Fruit fly (Drosophila melanogaster) whole organism, embryonic: ENCODE measurements around the gene wapl.

Experiments
- B-H1 ChIP-seq: fragments of 200-800 bp; sonication (Bioruptor generic); IDR thresholded peaks from 3 replicates; pipeline ENCODE4 v1.3.6; 2022; ENCODE audit warnings: missing biosample characterization, missing genetic modification characterization
- CG10543 ChIP-seq: fragments of 200-800 bp; sonication (Bioruptor generic); optimal IDR thresholded peaks from 3 replicates; lab custom pipeline; 2017; ENCODE audit warnings: missing biosample characterization, mild to moderate bottlenecking, missing genetic modification characterization, moderate library complexity
- CG12104 ChIP-seq: fragments of 200-800 bp; sonication (Bioruptor generic); optimal IDR thresholded peaks from 3 replicates; lab custom pipeline; 2016; ENCODE audit warnings: missing biosample characterization, missing genetic modification characterization
- CG12391 ChIP-seq: fragments of 200-800 bp; sonication (Bioruptor generic); optimal IDR thresholded peaks from 3 replicates; lab custom pipeline; 2018; ENCODE audit warnings: missing biosample characterization, mild to moderate bottlenecking, missing genetic modification characterization, moderate library complexity
- CG13424 ChIP-seq: fragments of 200-800 bp; sonication (Bioruptor generic); optimal IDR thresholded peaks from 2 replicates; lab custom pipeline; 2019; ENCODE audit warnings: missing biosample characterization, mild to moderate bottlenecking, missing genetic modification characterization, moderate library complexity
- CG14050 ChIP-seq: fragments of 200-800 bp; sonication (Bioruptor generic); IDR thresholded peaks from 3 replicates; pipeline ENCODE4 v1.3.6; 2022; ENCODE audit warnings: missing biosample characterization, missing genetic modification characterization
- CG14710 ChIP-seq: fragments of 200-800 bp; sonication (Bioruptor generic); optimal IDR thresholded peaks from 3 replicates; lab custom pipeline; 2019; ENCODE audit warnings: missing biosample characterization, mild to moderate bottlenecking, missing genetic modification characterization, moderate library complexity
- CG1603 ChIP-seq: fragments of 200-800 bp; sonication (Bioruptor generic); optimal IDR thresholded peaks from 2 replicates; lab custom pipeline; 2019; ENCODE audit warnings: missing biosample characterization, mild to moderate bottlenecking, missing genetic modification characterization, moderate library complexity
- CG17328 ChIP-seq: fragments of 200-800 bp; sonication (Bioruptor generic); IDR thresholded peaks from 2 replicates; pipeline ENCODE4 v1.3.6; 2022; ENCODE audit warnings: missing biosample characterization, missing genetic modification characterization
- CG18262 ChIP-seq: fragments of 200-800 bp; optimal IDR thresholded peaks from 3 replicates; lab custom pipeline; 2019; ENCODE audit warnings: missing biosample characterization, mild to moderate bottlenecking, missing genetic modification characterization, moderate library complexity
- CG32772 ChIP-seq: fragments of 200-800 bp; sonication (Bioruptor generic); IDR thresholded peaks from 2 replicates; pipeline ENCODE4 v1.3.6; 2022; ENCODE audit warnings: missing biosample characterization, missing genetic modification characterization
- CG3407 ChIP-seq: fragments of 200-800 bp; sonication (Bioruptor generic); optimal IDR thresholded peaks from 2 replicates; lab custom pipeline; 2018; ENCODE audit warnings: missing biosample characterization, mild to moderate bottlenecking, missing genetic modification characterization
- CG34422 ChIP-seq: fragments of 200-800 bp; sonication (Bioruptor generic); IDR thresholded peaks from 3 replicates; pipeline ENCODE4 v1.3.6; 2022; ENCODE audit warnings: missing biosample characterization, missing genetic modification characterization
- CG3847 ChIP-seq: fragments of 200-800 bp; sonication (Bioruptor generic); IDR thresholded peaks from 2 replicates; pipeline ENCODE4 v1.3.6; 2022; ENCODE audit warnings: missing biosample characterization, missing genetic modification characterization
- CG4424 ChIP-seq: fragments of 200-800 bp; sonication (Bioruptor generic); optimal IDR thresholded peaks from 3 replicates; lab custom pipeline; 2016; ENCODE audit warnings: missing biosample characterization, missing genetic modification characterization
- CG4820 ChIP-seq: fragments of 200-800 bp; sonication (Bioruptor generic); optimal IDR thresholded peaks from 3 replicates; lab custom pipeline; 2016; ENCODE audit warnings: missing biosample characterization, missing genetic modification characterization
- CG6854 ChIP-seq: fragments of 200-800 bp; sonication (Bioruptor generic); optimal IDR thresholded peaks from 3 replicates; lab custom pipeline; 2017; ENCODE audit warnings: missing biosample characterization, mild to moderate bottlenecking, missing genetic modification characterization
- CG7928 ChIP-seq: fragments of 200-800 bp; sonication (Bioruptor generic); optimal IDR thresholded peaks from 2 replicates; lab custom pipeline; 2017; ENCODE audit warnings: missing biosample characterization, mild to moderate bottlenecking, missing genetic modification characterization
- CG8089 ChIP-seq: fragments of 200-800 bp; sonication (Bioruptor generic); optimal IDR thresholded peaks from 3 replicates; lab custom pipeline; 2016; ENCODE audit warnings: missing biosample characterization, missing genetic modification characterization
- CG8478 ChIP-seq: fragments of >200 bp; optimal IDR thresholded peaks from 2 replicates; lab custom pipeline; 2018
- CG8944 ChIP-seq: fragments of 200-800 bp; sonication (Bioruptor generic); optimal IDR thresholded peaks from 3 replicates; lab custom pipeline; 2016; ENCODE audit warnings: missing biosample characterization, missing genetic modification characterization
- CoRest ChIP-seq: fragments of 200-800 bp; sonication (Bioruptor generic); optimal IDR thresholded peaks from 3 replicates; lab custom pipeline; 2018; ENCODE audit warnings: missing biosample characterization, mild to moderate bottlenecking, missing genetic modification characterization, moderate library complexity
- D ChIP-seq, 2 experiments: fragments of 200-800 bp in 1 of 2; fragments of >200 bp in 1 of 2; sonication (Bioruptor generic) in 1 of 2; optimal IDR thresholded peaks; 2 replicates in 1 of 2; 3 replicates in 1 of 2; lab custom pipeline; 2017; ENCODE audit warnings: mild to moderate bottlenecking in 1 of 2, missing biosample characterization in 1 of 2, missing genetic modification characterization in 1 of 2, missing genetic modification reagents in 1 of 2
- D19A ChIP-seq: fragments of 200-800 bp; optimal IDR thresholded peaks from 3 replicates; lab custom pipeline; 2019; ENCODE audit warnings: missing biosample characterization, mild to moderate bottlenecking, missing genetic modification characterization, moderate library complexity
- Drgx ChIP-seq: fragments of 200-800 bp; sonication (Bioruptor generic); IDR thresholded peaks from 2 replicates; pipeline ENCODE4 v1.3.6; 2022; ENCODE audit warnings: missing biosample characterization, missing genetic modification characterization
- Eip74EF ChIP-seq, 2 experiments: fragments of 200-800 bp in 1 of 2; fragments of >200 bp in 1 of 2; sonication (Bioruptor generic) in 1 of 2; optimal IDR thresholded peaks; 2 replicates each; lab custom pipeline; 2017 to 2019; ENCODE audit warnings: missing biosample characterization in 2 of 2, missing genetic modification characterization in 2 of 2, mild to moderate bottlenecking in 1 of 2, moderate library complexity in 1 of 2
- Hr51 ChIP-seq, 2 experiments: fragments of 200-800 bp; sonication (Bioruptor generic); optimal IDR thresholded peaks; 2 replicates in 1 of 2; 3 replicates in 1 of 2; lab custom pipeline; 2016 to 2018; ENCODE audit warnings: missing biosample characterization in 2 of 2, missing genetic modification characterization in 2 of 2, mild to moderate bottlenecking in 1 of 2, moderate library complexity in 1 of 2
- Lhr ChIP-seq: fragments of 200-800 bp; sonication (Bioruptor generic); optimal IDR thresholded peaks from 3 replicates; lab custom pipeline; 2017; ENCODE audit warnings: mild to moderate bottlenecking, missing biosample characterization, missing genetic modification reagents, missing genetic modification characterization
- NC2β ChIP-seq: fragments of 200-800 bp; sonication (Bioruptor generic); optimal IDR thresholded peaks from 2 replicates; lab custom pipeline; 2016; ENCODE audit warnings: missing biosample characterization, missing genetic modification characterization
- NfI ChIP-seq: fragments of 200-800 bp; sonication (Bioruptor generic); optimal IDR thresholded peaks from 3 replicates; lab custom pipeline; 2018; ENCODE audit warnings: missing biosample characterization, mild to moderate bottlenecking, missing genetic modification characterization, moderate library complexity
- Oli ChIP-seq: fragments of 200-800 bp; sonication (Bioruptor generic); optimal IDR thresholded peaks from 2 replicates; lab custom pipeline; 2018; ENCODE audit warnings: missing biosample characterization, mild to moderate bottlenecking, missing genetic modification characterization, moderate library complexity
- Six4 ChIP-seq: fragments of 200-800 bp; sonication (Bioruptor generic); optimal IDR thresholded peaks from 2 replicates; lab custom pipeline; 2016; ENCODE audit warnings: missing biosample characterization, missing genetic modification characterization
- Sox102F ChIP-seq: fragments of 200-800 bp; sonication (Bioruptor generic); optimal IDR thresholded peaks from 2 replicates; lab custom pipeline; 2018; ENCODE audit warnings: missing biosample characterization, mild to moderate bottlenecking, missing genetic modification characterization, moderate library complexity
- Spps ChIP-seq: fragments of 200-800 bp; sonication (Bioruptor generic); optimal IDR thresholded peaks from 2 replicates; lab custom pipeline; 2018; ENCODE audit warnings: missing biosample characterization, mild to moderate bottlenecking, missing genetic modification characterization
- Xbp1 ChIP-seq: fragments of 200-800 bp; sonication (Bioruptor generic); optimal IDR thresholded peaks from 3 replicates; lab custom pipeline; 2016; ENCODE audit warnings: missing biosample characterization, mild to moderate bottlenecking, missing genetic modification characterization
- az2 ChIP-seq: fragments of 200-800 bp; sonication (Bioruptor generic); optimal IDR thresholded peaks from 3 replicates; lab custom pipeline; 2016; ENCODE audit warnings: missing biosample characterization, missing genetic modification characterization
- chif ChIP-seq, 2 experiments: fragments of 200-800 bp; sonication (Bioruptor generic); optimal IDR thresholded peaks; 3 replicates each; lab custom pipeline; 2016; ENCODE audit warnings: missing biosample characterization in 2 of 2, missing genetic modification characterization in 2 of 2
- dpn ChIP-seq, 2 experiments: fragments of 200-800 bp; sonication (Bioruptor generic); optimal IDR thresholded peaks; 3 replicates each; lab custom pipeline; 2016; ENCODE audit warnings: missing biosample characterization in 2 of 2, missing genetic modification characterization in 2 of 2
- ewg ChIP-seq: fragments of 200-800 bp; sonication (Bioruptor generic); optimal IDR thresholded peaks from 3 replicates; lab custom pipeline; 2017; ENCODE audit warnings: mild to moderate bottlenecking, missing biosample characterization, missing genetic modification reagents, missing genetic modification characterization
- gt ChIP-seq: fragments of 200-800 bp; sonication (Bioruptor generic); IDR thresholded peaks from 2 replicates; pipeline ENCODE4 v1.3.6; 2022; ENCODE audit warnings: missing biosample characterization, missing genetic modification characterization
- lab ChIP-seq: fragments of 200-800 bp; sonication (Bioruptor generic); optimal IDR thresholded peaks from 3 replicates; lab custom pipeline; 2017; ENCODE audit warnings: missing biosample characterization, missing genetic modification characterization, mild to moderate bottlenecking, moderate library complexity, missing genetic modification reagents
- sd ChIP-seq: fragments of 200-800 bp; sonication (Bioruptor generic); optimal IDR thresholded peaks from 3 replicates; lab custom pipeline; 2018; ENCODE audit warnings: missing biosample characterization, mild to moderate bottlenecking, missing genetic modification characterization, moderate library complexity
- sens ChIP-seq: fragments of 200-800 bp; sonication (Bioruptor generic); peaks from one replicate; lab custom pipeline; 2016; ENCODE audit warnings: missing biosample characterization, missing genetic modification characterization
- stc ChIP-seq: fragments of 200-800 bp; sonication (Bioruptor generic); IDR thresholded peaks from 2 replicates; pipeline ENCODE4 v1.3.6; 2022; ENCODE audit warnings: missing biosample characterization, missing genetic modification characterization
- tap ChIP-seq: fragments of 200-800 bp; optimal IDR thresholded peaks from 3 replicates; lab custom pipeline; 2019; ENCODE audit warnings: missing biosample characterization, mild to moderate bottlenecking, missing genetic modification characterization, moderate library complexity
- unc-4 ChIP-seq: fragments of 200-800 bp; sonication (Bioruptor generic); IDR thresholded peaks from 2 replicates; pipeline ENCODE4 v1.3.6; 2022; ENCODE audit warnings: missing biosample characterization, missing genetic modification characterization; ENCODE audit not compliant: partially characterized antibody
- unpg ChIP-seq: fragments of 200-800 bp; sonication (Bioruptor generic); optimal IDR thresholded peaks from 3 replicates; lab custom pipeline; 2018; ENCODE audit warnings: missing biosample characterization, mild to moderate bottlenecking, missing genetic modification characterization, moderate library complexity
- vvl ChIP-seq: fragments of 200-800 bp; sonication (Bioruptor generic); IDR thresholded peaks from 2 replicates; pipeline ENCODE4 v1.3.6; 2022; ENCODE audit warnings: missing biosample characterization, missing genetic modification characterization
- zfh1 ChIP-seq: fragments of 200-800 bp; sonication (Bioruptor generic); IDR thresholded peaks from 3 replicates; pipeline ENCODE4 v1.3.6; 2022; ENCODE audit warnings: missing biosample characterization, missing genetic modification characterization

Gene wapl

DNA sequence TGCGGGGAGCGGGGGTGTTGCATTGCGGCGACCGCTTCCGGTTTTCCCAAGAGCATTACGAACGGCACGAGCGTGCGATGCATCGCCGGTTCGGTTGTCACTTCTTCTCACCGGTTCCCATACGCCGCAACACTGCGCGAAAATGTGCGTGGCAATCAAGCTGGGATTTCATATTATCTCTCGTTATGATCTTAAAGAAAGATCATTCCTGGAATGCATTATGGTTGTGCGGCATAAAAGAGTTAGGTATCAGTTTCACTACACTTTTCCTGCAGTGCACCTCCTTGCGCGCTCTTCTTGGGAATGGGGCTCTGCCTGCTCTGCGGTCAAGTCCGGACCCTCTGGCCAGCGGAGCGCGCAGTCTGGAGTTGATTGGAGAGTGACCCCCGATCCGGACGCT is 7.3 kb upstream of the wapl start (continued):
- TF ChIP-seq unc-4 (no peak), NfI (peak; percentile 28), CoRest (tag; lab: Kevin White, UChicago) (peak; percentile 3), CG13424 (tag; lab: Kevin White, UChicago) (peak; percentile 38), Six4 (peak; percentile 13), CG32772 (peak; percentile 59; the same call in 1 of the 2 replicates), CG34422 (0 out of 3 replicates have a peak, but pooled peaks have one; percentile 15), gt (GFP tag; lab: Robert Waterston, UW) (no peak), CG1603 (tag; lab: Kevin White, UChicago) (peak; percentile 80), lab (GFP tag; lab: Kevin White, UChicago) (peak; percentile 28), sens (GFP tag; lab: Kevin White, UChicago) (peak; percentile 66), Xbp1 (GFP tag; lab: Kevin White, UChicago) (peak; percentile 53), CG17328 (GFP tag; lab: Robert Waterston, UW) (peak; percentile 82), CG14710 (tag; lab: Kevin White, UChicago) (peak; percentile 17), dpn (GFP tag; optimal IDR thresholded peaks at IDR 0.05; lab: Kevin White, UChicago) (peak in 1 of 2 experiments; percentile 10), NC2β (GFP tag; lab: Kevin White, UChicago) (peak; percentile 35), Sox102F (GFP tag; lab: Kevin White, UChicago) (peak; percentile 71), CG8089 (GFP tag; lab: Kevin White, UChicago) (peak; percentile 38), CG6854 (GFP tag; lab: Kevin White, UChicago) (no peak), tap (tag; lab: Kevin White, UChicago) (peak; percentile 18), Oli (tag; lab: Kevin White, UChicago) (peak; percentile 46), Spps (tag; lab: Kevin White, UChicago) (no peak), sd (tag; lab: Kevin White, UChicago) (no peak), Eip74EF (GFP tag; optimal IDR thresholded peaks at IDR 0.05; lab: Kevin White, UChicago) (peak in 1 of 2 experiments; percentile 42), stc (GFP tag; lab: Robert Waterston, UW) (peak; percentile 43; the same call in 1 of the 2 replicates), zfh1 (GFP tag; lab: Robert Waterston, UW) (peak; percentile 56; the same call in 2 of the 3 replicates), CG10543 (GFP tag; lab: Kevin White, UChicago) (no peak), CG18262 (tag; lab: Kevin White, UChicago) (peak; percentile 36), CG3407 (peak; percentile 13), CG8944 (GFP tag; lab: Kevin White, UChicago) (peak; percentile 50), ewg (GFP tag; lab: Kevin White, UChicago) (peak; percentile 51), chif (GFP tag; optimal IDR thresholded peaks at IDR 0.05; lab: Kevin White, UChicago) (peak in 1 of 2 experiments; percentile 51), Hr51 (GFP tag; optimal IDR thresholded peaks at IDR 0.05; lab: Kevin White, UChicago) (peak in 1 of 2 experiments; percentile 36), CG4424 (GFP tag; lab: Kevin White, UChicago) (peak; percentile 47), CG14050 (GFP tag; lab: Robert Waterston, UW) (peak; percentile 50; the same call in 2 of the 3 replicates), CG7928 (no peak), D19A (no peak), CG12104 (GFP tag; lab: Kevin White, UChicago) (no peak), B-H1 (peak; percentile 37; the same call in 2 of the 3 replicates), CG3847 (no peak), vvl (GFP tag; lab: Robert Waterston, UW) (peak; percentile 74), CG12391 (tag; lab: Kevin White, UChicago) (peak; percentile 52), CG4820 (peak; percentile 44), CG8478 (no peak), unpg (GFP tag; lab: Kevin White, UChicago) (peak; percentile 40), D (optimal IDR thresholded peaks at IDR 0.05; lab: Kevin White, UChicago) (no peak), D (GFP tag; optimal IDR thresholded peaks at IDR 0.05; lab: Kevin White, UChicago) (peak; percentile 22), az2 (GFP tag; lab: Kevin White, UChicago) (peak; percentile 49), Lhr (GFP tag; lab: Kevin White, UChicago) (no peak), Drgx (peak; percentile 81)
